Worm (Caenorhabditis elegans): ENCODE results near the gene papl-1.

The papl-1 gene

DNA sequence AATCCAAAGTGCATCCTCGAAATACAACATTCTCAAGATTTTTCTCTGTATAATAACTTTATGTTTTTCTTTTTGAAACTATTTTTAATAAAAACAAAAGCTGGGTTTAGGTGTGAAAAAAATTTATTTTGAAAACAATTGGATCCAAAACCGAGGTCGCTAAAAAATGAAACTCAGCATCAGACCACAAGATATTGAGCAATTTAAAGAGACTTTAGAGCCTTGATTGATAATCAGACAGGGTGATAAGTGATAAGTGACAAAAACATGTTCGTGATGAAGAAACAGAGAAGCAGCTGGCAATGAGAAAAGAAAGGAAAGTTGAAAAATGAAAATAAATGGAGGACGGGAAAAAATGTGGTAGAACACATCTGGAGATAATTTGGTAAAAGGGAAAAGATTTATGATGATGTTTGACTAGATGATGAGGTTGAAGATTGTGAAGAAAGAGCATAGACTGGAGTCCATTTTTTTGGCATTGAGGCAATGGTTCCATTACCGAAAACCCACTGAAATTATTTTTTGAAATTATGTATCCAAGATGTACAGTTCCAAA lies 8.0 kb downstream of the papl-1 start, which contains the start of gene C15C8.6:
Gene C15C8.6, minus strand, starts transcription at position 51 of the 556 bp plus-strand sequence.
- no peak for TF ChIP-seq ceh-31 (tag; optimal IDR thresholded peaks at IDR 0.05)

DNA sequence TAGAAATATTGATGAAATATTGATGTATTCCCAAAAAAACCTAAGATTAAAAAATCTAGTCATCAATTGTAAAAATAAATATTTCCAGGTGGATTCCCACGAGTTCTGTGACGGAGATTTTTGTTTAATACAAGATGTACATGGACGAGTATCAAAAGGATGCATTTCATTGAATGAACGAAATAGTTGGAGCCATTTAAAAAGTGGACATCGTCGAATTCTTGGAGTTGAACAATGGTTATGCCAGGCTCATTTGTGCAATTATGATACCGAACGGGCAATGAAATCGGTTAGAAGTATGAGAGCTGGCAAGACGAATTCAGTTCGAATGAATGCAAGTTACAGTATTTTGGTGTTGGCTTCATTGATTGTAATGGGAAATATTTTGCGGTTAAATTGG lies 10.0 kb downstream of the papl-1 start:
- TF ChIP-seq ceh-30 (tag; optimal IDR thresholded peaks at IDR 0.05) (no peak), unc-55 (GFP tag; optimal IDR thresholded peaks at IDR 0.05) (no peak), nhr-11 (tag; optimal IDR thresholded peaks at IDR 0.05) (no peak), Y22D7AL.16 (tag; optimal IDR thresholded peaks at IDR 0.05) (no peak), mec-3 (tag; optimal IDR thresholded peaks at IDR 0.05; ENCODE audit: borderline replicate concordance) (no peak), fax-1 (tag; optimal IDR thresholded peaks at IDR 0.05) (no peak), C08G9.2 (tag; optimal IDR thresholded peaks at IDR 0.05) (no peak), C38D4.7 (GFP tag; optimal IDR thresholded peaks at IDR 0.05) (no peak), pax-1 (tag; optimal IDR thresholded peaks at IDR 0.05) (no peak), pag-3 (tag; optimal IDR thresholded peaks at IDR 0.05; ENCODE audit: borderline replicate concordance) (no peak), gmeb-2 (tag; optimal IDR thresholded peaks at IDR 0.05) (no peak)

DNA sequence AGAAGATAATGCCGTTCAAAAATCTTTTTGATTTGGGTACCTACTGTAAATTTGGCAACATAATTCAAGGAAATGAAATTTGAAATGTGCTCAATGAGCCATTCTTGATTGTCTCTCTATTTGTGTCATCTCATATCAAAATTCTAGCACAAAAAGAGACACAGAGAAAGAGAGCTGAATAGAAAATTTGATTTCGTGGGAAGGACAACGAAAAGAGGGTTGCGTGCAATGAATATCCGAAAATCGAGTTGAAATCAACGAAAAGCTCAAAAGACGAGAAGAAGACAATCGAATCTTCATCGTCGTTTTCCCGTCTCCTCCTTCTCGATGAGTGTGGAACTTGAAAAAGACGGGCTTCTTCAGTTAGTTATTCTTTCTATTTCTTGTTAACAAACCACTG lies 11.7 kb downstream of the papl-1 start, which contains the start of gene C15C8.5:
Gene C15C8.5, plus strand, starts transcription at position 152 of the 400 bp plus-strand sequence.
- TF ChIP-seq ceh-6 (GFP tag; optimal IDR thresholded peaks at IDR 0.05) (no peak), hlh-15 (tag; optimal IDR thresholded peaks at IDR 0.05) (no peak), unc-42 (tag; optimal IDR thresholded peaks at IDR 0.05) (peak; percentile 97), sox-2 (GFP tag; IDR thresholded peaks at IDR 0.05) (no peak), ttx-3 (tag; optimal IDR thresholded peaks at IDR 0.05) (no peak), ceh-31 (tag; optimal IDR thresholded peaks at IDR 0.05) (no peak), lin-11 (tag; optimal IDR thresholded peaks at IDR 0.05) (no peak), ets-4 (tag; optimal IDR thresholded peaks at IDR 0.05) (no peak)

DNA sequence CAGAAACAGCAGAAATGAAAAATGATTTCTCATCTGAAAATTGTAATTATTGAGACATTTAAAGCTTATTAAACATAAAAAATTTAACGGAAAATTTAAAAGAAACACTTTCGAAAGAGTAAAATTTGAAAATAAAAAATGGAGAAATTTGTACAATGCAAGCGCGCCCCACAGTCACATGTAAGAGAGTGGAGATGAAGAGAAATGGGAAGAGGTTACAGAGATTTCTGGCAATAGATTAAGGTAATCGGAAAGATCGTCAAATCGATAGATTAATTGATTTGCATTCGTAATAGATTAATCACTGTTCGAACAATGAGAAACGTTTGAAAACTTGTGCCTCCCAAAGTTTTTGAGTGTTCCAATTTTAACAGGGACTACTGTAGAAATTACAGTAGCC lies 12.1 kb downstream of the papl-1 start, which contains the start of gene C15C8.4:
Gene C15C8.4, minus strand, starts transcription at position 33 of the 400 bp plus-strand sequence.
- no peak for TF ChIP-seq hlh-8 (tag; optimal IDR thresholded peaks at IDR 0.05)
- TF ChIP-seq ref-2 (tag; optimal IDR thresholded peaks at IDR 0.05) = no peak
- TF ChIP-seq ceh-34 (tag; optimal IDR thresholded peaks at IDR 0.05) = no peak
- TF ChIP-seq syd-9 (tag; optimal IDR thresholded peaks at IDR 0.05) = no peak
- no peak for TF ChIP-seq pros-1 (tag; optimal IDR thresholded peaks at IDR 0.05)
- TF ChIP-seq nhr-11 (tag; optimal IDR thresholded peaks at IDR 0.05) = no peak
- no peak for TF ChIP-seq ceh-14 (tag; optimal IDR thresholded peaks at IDR 0.05)
- no peak for TF ChIP-seq sox-4 (tag; optimal IDR thresholded peaks at IDR 0.05)
- no peak for TF ChIP-seq K02D7.2 (tag; optimal IDR thresholded peaks at IDR 0.05)
- TF ChIP-seq ceh-48 (tag; optimal IDR thresholded peaks at IDR 0.05) = no peak

DNA sequence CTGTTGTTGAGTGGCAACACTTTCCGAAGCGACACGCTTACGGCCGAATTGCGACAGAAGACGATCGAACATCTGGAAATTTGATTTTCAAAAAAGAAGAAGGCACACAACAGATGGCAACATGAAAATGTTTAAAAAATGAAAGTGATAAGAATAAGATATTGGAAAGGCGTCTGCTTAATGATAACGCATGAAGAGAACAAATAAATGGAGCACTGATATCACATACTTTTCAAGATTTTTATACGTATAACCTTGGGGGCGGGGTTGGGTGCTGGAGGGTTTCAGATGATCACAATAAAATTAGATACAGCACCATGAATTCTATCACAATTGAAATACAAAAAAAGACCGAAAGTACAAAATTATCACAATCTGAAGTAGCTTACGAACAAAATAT lies 14.6 kb downstream of the papl-1 start, which contains the start of gene C15C8.7:
Gene C15C8.7, minus strand, starts transcription at position 72 of the 400 bp plus-strand sequence.
- TF ChIP-seq elt-2 (tag; optimal IDR thresholded peaks at IDR 0.05) = peak; percentile 74
- TF ChIP-seq hlh-13 (GFP tag; optimal IDR thresholded peaks at IDR 0.05) = no peak
- TF ChIP-seq fkh-10 (GFP tag; optimal IDR thresholded peaks at IDR 0.05) = no peak
- TF ChIP-seq C38D4.7 (GFP tag; optimal IDR thresholded peaks at IDR 0.05) = no peak
- TF ChIP-seq fax-1 (tag; optimal IDR thresholded peaks at IDR 0.05) = no peak
- no peak for TF ChIP-seq nhr-11 (tag; optimal IDR thresholded peaks at IDR 0.05)

DNA sequence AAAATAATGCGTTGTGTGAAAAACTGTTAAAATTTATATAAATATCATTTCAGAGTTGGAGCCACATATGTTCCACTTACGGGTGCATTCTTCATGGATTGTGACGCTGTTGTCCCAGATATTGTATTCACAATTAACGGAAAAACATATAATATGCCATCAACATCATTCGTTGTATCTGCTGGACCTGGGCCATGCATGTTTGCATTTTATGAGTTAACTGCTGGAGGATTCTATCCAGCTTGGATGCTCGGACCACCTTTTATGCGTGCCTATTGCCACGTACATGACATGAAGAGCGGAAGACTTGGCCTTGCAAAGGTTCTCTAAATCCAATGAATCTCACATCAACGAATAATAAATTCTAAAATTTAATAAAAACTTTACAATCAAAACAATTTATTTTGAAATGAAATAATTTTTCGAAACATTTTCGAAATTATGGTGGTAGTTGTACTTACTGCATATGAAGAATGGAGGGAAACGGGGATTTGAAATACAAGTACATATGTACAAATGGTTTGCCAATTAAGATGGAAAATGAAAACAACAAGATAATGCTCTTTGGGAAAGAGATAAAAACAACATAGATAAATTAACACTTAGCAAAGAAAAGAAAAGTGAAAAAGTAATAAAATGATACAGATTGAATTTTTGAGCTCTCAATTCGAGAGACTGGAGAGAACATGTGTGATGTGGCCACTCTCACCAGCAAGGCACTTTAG lies 15.6 kb downstream of the papl-1 start:
- no peak for TF ChIP-seq fkh-6 (tag; optimal IDR thresholded peaks at IDR 0.05)
- no peak for TF ChIP-seq pax-1 (tag; optimal IDR thresholded peaks at IDR 0.05)
- TF ChIP-seq lim-6 (tag; optimal IDR thresholded peaks at IDR 0.05) = no peak
- no peak for TF ChIP-seq madf-2 (tag; optimal IDR thresholded peaks at IDR 0.05)
- TF ChIP-seq npax-4 (tag; optimal IDR thresholded peaks at IDR 0.05) = no peak
- no peak for TF ChIP-seq C38D4.7 (GFP tag; optimal IDR thresholded peaks at IDR 0.05)
- no peak for TF ChIP-seq hlh-30 (tag; optimal IDR thresholded peaks at IDR 0.05; ENCODE audit: insufficient read depth)
- no peak for TF ChIP-seq che-1 (tag; optimal IDR thresholded peaks at IDR 0.05)
- no peak for TF ChIP-seq ttx-3 (tag; optimal IDR thresholded peaks at IDR 0.05)
- TF ChIP-seq ceh-19 (GFP tag; optimal IDR thresholded peaks at IDR 0.05) = no peak
- TF ChIP-seq lin-11 (tag; optimal IDR thresholded peaks at IDR 0.05) = no peak
- no peak for TF ChIP-seq unc-3 (GFP tag; conservative IDR thresholded peaks at IDR 0.05)
- TF ChIP-seq unc-3 (tag; optimal IDR thresholded peaks at IDR 0.05) = no peak
- TF ChIP-seq unc-42 (tag; optimal IDR thresholded peaks at IDR 0.05) = no peak
- TF ChIP-seq ceh-45 (GFP tag; IDR thresholded peaks at IDR 0.05) = no peak
- TF ChIP-seq pqm-1 (tag; optimal IDR thresholded peaks at IDR 0.05) = no peak

Data from whole organism, late embryonic.